Worm (Caenorhabditis elegans) whole organism, young adult: ENCODE measurements around the gene str-16.
A peak's percentile ranks its signal among the peaks of the same experiment; 100 is the strongest.

ENCODE experiments used
- B0019.2 ChIP-seq: fragments of 200-800 bp; sonication (Bioruptor generic); conservative IDR thresholded peaks from 2 replicates; pipeline ENCODE4 v1.3.6; 2022; ENCODE audit warnings: missing genetic modification reagents, missing genetic modification characterization, missing compliant biosample characterization
- B0261.1 ChIP-seq: sonication (generic microtip); optimal IDR thresholded peaks from 2 replicates; lab custom pipeline; 2016; ENCODE audit warnings: mild to moderate bottlenecking, missing genetic modification characterization, moderate library complexity, missing compliant biosample characterization
- D2030.7 ChIP-seq: fragments of 200-800 bp; sonication (Bioruptor generic); IDR thresholded peaks from 2 replicates; pipeline ENCODE4 v1.3.6; 2022; ENCODE audit warnings: missing genetic modification reagents, missing genetic modification characterization, missing compliant biosample characterization
- F10E7.11 ChIP-seq: sonication (generic microtip); optimal IDR thresholded peaks from 2 replicates; lab custom pipeline; 2017; ENCODE audit warnings: mild to moderate bottlenecking, missing genetic modification characterization, moderate library complexity, missing compliant biosample characterization
- F49E8.2 ChIP-seq: sonication (generic microtip); optimal IDR thresholded peaks from 3 replicates; lab custom pipeline; 2017; ENCODE audit warnings: missing genetic modification characterization, mild to moderate bottlenecking, missing compliant biosample characterization, antibody characterized with exemption, moderate library complexity; ENCODE audit not compliant: insufficient read depth
- F57A8.1 ChIP-seq: fragments of 200-800 bp; sonication (Bioruptor generic); optimal IDR thresholded peaks from 2 replicates; lab custom pipeline; 2018; ENCODE audit warnings: mild to moderate bottlenecking, missing genetic modification characterization, moderate library complexity, missing compliant biosample characterization
- T26A5.8 ChIP-seq: sonication (generic microtip); optimal IDR thresholded peaks from 2 replicates; lab custom pipeline; 2016; ENCODE audit warnings: missing genetic modification characterization, missing compliant biosample characterization
- Y56A3A.18 ChIP-seq: fragments of 200-800 bp; sonication (Bioruptor generic); IDR thresholded peaks from 2 replicates; pipeline ENCODE4 v1.3.6; 2022; ENCODE audit warnings: missing genetic modification reagents, missing genetic modification characterization, missing compliant biosample characterization
- akir-1 ChIP-seq: fragments of 200-800 bp; sonication (Bioruptor generic); optimal IDR thresholded peaks from 2 replicates; lab custom pipeline; 2018; ENCODE audit warnings: mild to moderate bottlenecking, missing genetic modification characterization, moderate library complexity, missing compliant biosample characterization
- atf-7 ChIP-seq: sonication (generic microtip); optimal IDR thresholded peaks from 2 replicates; lab custom pipeline; 2017; ENCODE audit warnings: mild to moderate bottlenecking, missing genetic modification characterization, missing compliant biosample characterization
- athp-1 ChIP-seq: sonication (generic microtip); optimal IDR thresholded peaks from 2 replicates; lab custom pipeline; 2017; ENCODE audit warnings: mild to moderate bottlenecking, missing genetic modification characterization, missing compliant biosample characterization
- ccch-3 ChIP-seq: fragments of 200-800 bp; sonication (Bioruptor generic); optimal IDR thresholded peaks from 2 replicates; lab custom pipeline; 2018; ENCODE audit warnings: mild to moderate bottlenecking, missing genetic modification characterization, missing compliant biosample characterization
- cebp-1 ChIP-seq, 2 experiments: fragments of 200-800 bp in 1 of 2; sonication (Bioruptor generic) in 1 of 2; sonication (generic microtip) in 1 of 2; IDR thresholded peaks in 1 of 2; optimal IDR thresholded peaks in 1 of 2; 2 replicates each; pipeline versions ENCODE4 v1.3.6 to Lab custom; 2017 to 2022; ENCODE audit warnings: missing compliant biosample characterization in 2 of 2, missing genetic modification characterization in 2 of 2, mild to moderate bottlenecking in 1 of 2, missing genetic modification reagents in 1 of 2, moderate library complexity in 1 of 2
- ceh-100 ChIP-seq: fragments of 200-800 bp; sonication (Bioruptor generic); IDR thresholded peaks from 2 replicates; pipeline ENCODE4 v1.3.6; 2022; ENCODE audit warnings: missing genetic modification reagents, missing genetic modification characterization, missing compliant biosample characterization
- ceh-58 ChIP-seq: fragments of 200-800 bp; sonication (Bioruptor generic); IDR thresholded peaks from 2 replicates; pipeline ENCODE4 v1.3.6; 2022; ENCODE audit warnings: missing genetic modification characterization, missing compliant biosample characterization
- die-1 ChIP-seq: sonication (generic microtip); optimal IDR thresholded peaks from 2 replicates; lab custom pipeline; 2016; ENCODE audit warnings: missing genotype, mild to moderate bottlenecking, missing genetic modification characterization, missing compliant biosample characterization
- dox-1 ChIP-seq: fragments of 200-800 bp; sonication (Bioruptor generic); IDR thresholded peaks from 2 replicates; pipeline ENCODE4 v1.3.6; 2022; ENCODE audit warnings: missing genetic modification reagents, missing genetic modification characterization, missing compliant biosample characterization
- ekl-4 ChIP-seq: fragments of 200-800 bp; sonication (Bioruptor generic); IDR thresholded peaks from 2 replicates; pipeline ENCODE4 v1.3.6; 2022; ENCODE audit warnings: missing genetic modification reagents, missing genetic modification characterization, missing compliant biosample characterization
- him-1 ChIP-seq: sonication (generic microtip); optimal IDR thresholded peaks from 2 replicates; lab custom pipeline; 2016; ENCODE audit warnings: missing genotype, missing genetic modification reagents, missing genetic modification characterization, missing compliant biosample characterization
- hmg-1.2 ChIP-seq: fragments of 200-800 bp; sonication (Bioruptor generic); IDR thresholded peaks from 2 replicates; pipeline ENCODE4 v1.3.6; 2022; ENCODE audit warnings: missing genetic modification reagents, missing genetic modification characterization, missing compliant biosample characterization
- hmg-20 ChIP-seq: fragments of 200-800 bp; sonication (Bioruptor generic); IDR thresholded peaks from 2 replicates; pipeline ENCODE4 v1.3.6; 2022; ENCODE audit warnings: missing genetic modification reagents, missing genetic modification characterization, missing compliant biosample characterization
- let-526 ChIP-seq: fragments of 200-800 bp; sonication (Bioruptor generic); IDR thresholded peaks from 2 replicates; pipeline ENCODE4 v1.3.6; 2022; ENCODE audit warnings: missing genetic modification reagents, missing genetic modification characterization, missing compliant biosample characterization
- let-607 ChIP-seq, 2 experiments: fragments of 200-800 bp in 1 of 2; sonication (Bioruptor generic) in 1 of 2; sonication (generic microtip) in 1 of 2; optimal IDR thresholded peaks; 2 replicates each; lab custom pipeline; 2016 to 2018; ENCODE audit warnings: mild to moderate bottlenecking in 2 of 2, missing compliant biosample characterization in 2 of 2, missing genetic modification characterization in 2 of 2, moderate library complexity in 2 of 2, missing genotype in 1 of 2
- lin-40 ChIP-seq: sonication (generic microtip); optimal IDR thresholded peaks from 2 replicates; lab custom pipeline; 2016; ENCODE audit warnings: missing genetic modification characterization, mild to moderate bottlenecking, missing compliant biosample characterization, missing genotype, missing genetic modification reagents
- lin-54 ChIP-seq: fragments of 200-800 bp; sonication (Bioruptor generic); optimal IDR thresholded peaks from 2 replicates; lab custom pipeline; 2018; ENCODE audit warnings: mild to moderate bottlenecking, missing genetic modification characterization, missing compliant biosample characterization
- lsy-27 ChIP-seq: sonication (generic microtip); optimal IDR thresholded peaks from 2 replicates; lab custom pipeline; 2017; ENCODE audit warnings: missing genetic modification characterization, mild to moderate bottlenecking, missing compliant biosample characterization, antibody characterized with exemption, missing genotype, borderline replicate concordance; ENCODE audit not compliant: insufficient read depth
- madf-10 ChIP-seq: sonication (generic microtip); optimal IDR thresholded peaks from 2 replicates; lab custom pipeline; 2016; ENCODE audit warnings: mild to moderate bottlenecking, missing genetic modification characterization, missing compliant biosample characterization
- mcd-1 ChIP-seq: fragments of 200-800 bp; sonication (Bioruptor generic); IDR thresholded peaks from 2 replicates; pipeline ENCODE4 v1.3.6; 2022; ENCODE audit warnings: missing genetic modification reagents, missing genetic modification characterization, missing compliant biosample characterization
- nfya-1 ChIP-seq: sonication (generic microtip); optimal IDR thresholded peaks from 2 replicates; lab custom pipeline; 2017; ENCODE audit warnings: antibody characterized with exemption, missing compliant biosample characterization, missing genetic modification characterization, borderline replicate concordance; ENCODE audit not compliant: insufficient read depth
- nfya-2 ChIP-seq: fragments of 200-800 bp; sonication (Bioruptor generic); IDR thresholded peaks from 2 replicates; pipeline ENCODE4 v1.3.6; 2022; ENCODE audit warnings: missing genetic modification reagents, missing genetic modification characterization, missing compliant biosample characterization
- nfyb-1 ChIP-seq: fragments of 200-800 bp; sonication (Bioruptor generic); IDR thresholded peaks from 2 replicates; pipeline ENCODE4 v1.3.6; 2022; ENCODE audit warnings: missing genetic modification reagents, missing genetic modification characterization, missing compliant biosample characterization
- nhr-120 ChIP-seq: fragments of 200-800 bp; sonication (Bioruptor generic); IDR thresholded peaks from 2 replicates; pipeline ENCODE4 v1.3.6; 2022; ENCODE audit warnings: missing genetic modification characterization, missing compliant biosample characterization
- nhr-179 ChIP-seq: sonication (generic microtip); optimal IDR thresholded peaks from 2 replicates; lab custom pipeline; 2016; ENCODE audit warnings: mild to moderate bottlenecking, missing genetic modification characterization, missing compliant biosample characterization
- snpc-4 ChIP-seq, 5 experiments: fragments of 150-350 bp in 1 of 5; sonication (generic microtip) in 4 of 5; optimal IDR thresholded peaks; 2 replicates each; lab custom pipeline; 2014 to 2018; ENCODE audit warnings: missing genetic modification characterization in 5 of 5, missing biosample characterization in 3 of 5, antibody characterized with exemption in 2 of 5, mild to moderate bottlenecking in 2 of 5, missing compliant biosample characterization in 2 of 5, missing genotype in 2 of 5, moderate library complexity in 2 of 5, missing genetic modification reagents in 1 of 5
- somi-1 ChIP-seq: fragments of 200-800 bp; sonication (Bioruptor generic); optimal IDR thresholded peaks from 2 replicates; lab custom pipeline; 2018; ENCODE audit warnings: mild to moderate bottlenecking, missing genetic modification characterization, missing compliant biosample characterization
- tbp1 ChIP-seq: fragments of 200-800 bp; sonication (Bioruptor generic); optimal IDR thresholded peaks from 2 replicates; lab custom pipeline; 2018; ENCODE audit warnings: mild to moderate bottlenecking, missing genetic modification characterization, missing compliant biosample characterization
- unc-130 ChIP-seq: sonication (generic microtip); optimal IDR thresholded peaks from 2 replicates; lab custom pipeline; 2016; ENCODE audit warnings: missing genetic modification reagents, missing genetic modification characterization, missing compliant biosample characterization
- ztf-18 ChIP-seq: sonication (generic microtip); optimal IDR thresholded peaks from 2 replicates; lab custom pipeline; 2016; ENCODE audit warnings: missing genotype, mild to moderate bottlenecking, missing genetic modification characterization, missing compliant biosample characterization
- ztf-22 ChIP-seq: fragments of 200-800 bp; sonication (Bioruptor generic); optimal IDR thresholded peaks from 2 replicates; lab custom pipeline; 2018; ENCODE audit warnings: mild to moderate bottlenecking, missing genetic modification characterization, moderate library complexity, missing compliant biosample characterization
- ztf-26 ChIP-seq: sonication (generic microtip); optimal IDR thresholded peaks from 2 replicates; lab custom pipeline; 2017; ENCODE audit warnings: missing genetic modification characterization, missing compliant biosample characterization
- ztf-6 ChIP-seq: fragments of 200-800 bp; sonication (Bioruptor generic); IDR thresholded peaks from 2 replicates; pipeline ENCODE4 v1.3.6; 2022; ENCODE audit warnings: missing genetic modification reagents, missing genetic modification characterization, missing compliant biosample characterization

Gene str-16

ce11 chrV:3195814-3196213, 40.9 kb upstream of the str-16 start:
- no peak for TF ChIP-seq hmg-20 (GFP tag; lab: Robert Waterston, UW)
- TF ChIP-seq ztf-26 (tag; lab: Kevin White, UChicago): no peak
- peak; percentile 66; the same call in 1 of the 2 replicates for TF ChIP-seq nfyb-1
- TF ChIP-seq snpc-4 (GFP tag; optimal IDR thresholded peaks at IDR 0.05; lab: Kevin White, UChicago): no peak
- no peak for TF ChIP-seq snpc-4 (tag; optimal IDR thresholded peaks at IDR 0.05; lab: Kevin White, UChicago)
- no peak for TF ChIP-seq ekl-4 (GFP tag; lab: Robert Waterston, UW)

ce11 chrV:3196832-3197329, 39.8 kb upstream of the str-16 start, which contains the start of the genes Y73C8B.1 and Y73C8B.5:
TSS of gene Y73C8B.1 (minus strand) at chrV:3196882.
TSS of gene Y73C8B.5 (plus strand) at chrV:3197268.
- TF ChIP-seq cebp-1 (GFP tag; IDR thresholded peaks at IDR 0.05; lab: Robert Waterston, UW): no peak
- peak; percentile 2 for TF ChIP-seq cebp-1 (tag; optimal IDR thresholded peaks at IDR 0.05; lab: Kevin White, UChicago)
- no peak for TF ChIP-seq dox-1 (GFP tag; lab: Robert Waterston, UW)
- no peak for TF ChIP-seq D2030.7 (GFP tag; lab: Robert Waterston, UW)

- TF ChIP-seq die-1 (tag; lab: Kevin White, UChicago): no peak
- no peak for TF ChIP-seq F49E8.2 (tag; lab: Kevin White, UChicago)
- no peak for TF ChIP-seq ztf-18 (tag; lab: Kevin White, UChicago)
- TF ChIP-seq ztf-6 (GFP tag; lab: Robert Waterston, UW): no peak
- no peak for TF ChIP-seq nhr-120 (GFP tag; lab: Robert Waterston, UW)
- no peak for TF ChIP-seq somi-1 (GFP tag; lab: Kevin White, UChicago)
- TF ChIP-seq madf-10 (tag; lab: Kevin White, UChicago): no peak
- TF ChIP-seq nfyb-1: no peak
- TF ChIP-seq B0261.1 (tag; lab: Kevin White, UChicago): no peak
- TF ChIP-seq akir-1: no peak
- no peak for TF ChIP-seq ceh-58 (GFP tag; lab: Robert Waterston, UW)
- no peak for TF ChIP-seq let-526
- TF ChIP-seq him-1 (tag; lab: Kevin White, UChicago): no peak
- no peak for TF ChIP-seq ceh-100 (GFP tag; lab: Robert Waterston, UW)
- TF ChIP-seq T26A5.8: no peak
- TF ChIP-seq let-607 (tag; optimal IDR thresholded peaks at IDR 0.05; lab: Kevin White, UChicago): no peak
Measured at ce11 chrV:3200323-3200722, 36.4 kb upstream of the str-16 start, which contains the start of gene K08D9.4. TSS of gene K08D9.4 (minus strand) at chrV:3200423.

ce11 chrV:3204433-3204832, 32.2 kb upstream of the str-16 start:
- TF ChIP-seq lin-54: peak; percentile 52
- TF ChIP-seq hmg-20 (GFP tag; lab: Robert Waterston, UW): no peak
- no peak for TF ChIP-seq F57A8.1 (GFP tag; lab: Kevin White, UChicago)
- TF ChIP-seq unc-130 (GFP tag; lab: Kevin White, UChicago): no peak
- TF ChIP-seq T26A5.8: no peak
- no peak for TF ChIP-seq nfyb-1
- no peak for TF ChIP-seq lin-40 (tag; lab: Kevin White, UChicago)
- peak; percentile 26 for TF ChIP-seq tbp1
- TF ChIP-seq athp-1 (tag; lab: Kevin White, UChicago): no peak
- TF ChIP-seq hmg-1.2 (GFP tag; lab: Robert Waterston, UW): 0 out of 2 replicates have a peak, but pooled peaks have one; percentile 12
- TF ChIP-seq atf-7 (tag; lab: Kevin White, UChicago): no peak
- TF ChIP-seq ccch-3 (GFP tag; lab: Kevin White, UChicago): no peak
- no peak for TF ChIP-seq Y56A3A.18
- no peak for TF ChIP-seq F10E7.11 (tag; lab: Kevin White, UChicago)
- no peak for TF ChIP-seq B0019.2 (GFP tag; lab: Robert Waterston, UW)
- no peak for TF ChIP-seq nfya-1 (tag; lab: Kevin White, UChicago)
- peak; percentile 47; the same call in 1 of the 2 replicates for TF ChIP-seq mcd-1 (GFP tag; lab: Robert Waterston, UW)
- TF ChIP-seq him-1 (tag; lab: Kevin White, UChicago): no peak
- no peak for TF ChIP-seq nhr-179
- TF ChIP-seq nfya-2 (GFP tag; lab: Robert Waterston, UW): no peak
- no peak for TF ChIP-seq ceh-58 (GFP tag; lab: Robert Waterston, UW)
- TF ChIP-seq ztf-22: no peak
- no peak for TF ChIP-seq lsy-27 (tag; lab: Kevin White, UChicago)
